Fruit fly (Drosophila melanogaster): ENCODE results near the gene Prx6a.

The Prx6a gene

dm6 chr2L:2872968-2873728 lies 4.9 kb downstream of the Prx6a start (continued):
- TF ChIP-seq zen2 (GFP tag; IDR thresholded peaks at IDR 0.05; ENCODE audit: partially characterized antibody) (no peak), fd96Cb (tag; optimal IDR thresholded peaks at IDR 0.05) (no peak), gce (GFP tag; IDR thresholded peaks at IDR 0.05) (no peak), stc (GFP tag; IDR thresholded peaks at IDR 0.05) (peak; percentile 42), CG12744 (GFP tag; optimal IDR thresholded peaks at IDR 0.05) (no peak), tio (GFP tag; optimal IDR thresholded peaks at IDR 0.05) (no peak), CG10267 (tag; optimal IDR thresholded peaks at IDR 0.05) (no peak), CG11247 (GFP tag; IDR thresholded peaks at IDR 0.05) (no peak), CG34376 (GFP tag; optimal IDR thresholded peaks at IDR 0.05) (no peak), Poxn (GFP tag; IDR thresholded peaks at IDR 0.05) (no peak), onecut (GFP tag; IDR thresholded peaks at IDR 0.05) (no peak), CG13123 (GFP tag; optimal IDR thresholded peaks at IDR 0.05) (no peak), ab (GFP tag; optimal IDR thresholded peaks at IDR 0.05) (no peak), CG3847 (GFP tag; IDR thresholded peaks at IDR 0.05) (peak; percentile 27; the same call in 1 of the 2 replicates), Max (GFP tag; optimal IDR thresholded peaks at IDR 0.05) (no peak), ems (GFP tag; optimal IDR thresholded peaks at IDR 0.05) (no peak), oc (tag; optimal IDR thresholded peaks at IDR 0.05) (no peak), CG8290 (GFP tag; optimal IDR thresholded peaks at IDR 0.05) (no peak), CG8290 (tag; optimal IDR thresholded peaks at IDR 0.05) (no peak), sc (optimal IDR thresholded peaks at IDR 0.05) (no peak), sc (GFP tag; optimal IDR thresholded peaks at IDR 0.05) (no peak), CG17612 (GFP tag; IDR thresholded peaks at IDR 0.05) (no peak), CG1529 (GFP tag; optimal IDR thresholded peaks at IDR 0.05) (no peak), CG12071 (GFP tag; optimal IDR thresholded peaks at IDR 0.05) (no peak), H2.0 (GFP tag; IDR thresholded peaks at IDR 0.05) (no peak), bsh (GFP tag; optimal IDR thresholded peaks at IDR 0.05) (no peak), Doc2 (GFP tag; IDR thresholded peaks at IDR 0.05) (no peak), CG7357 (GFP tag; IDR thresholded peaks at IDR 0.05) (no peak), klu (GFP tag; IDR thresholded peaks at IDR 0.05) (no peak), Dek (tag; optimal IDR thresholded peaks at IDR 0.05) (no peak), CG6765 (GFP tag; optimal IDR thresholded peaks at IDR 0.05) (no peak), E2f1 (GFP tag; IDR thresholded peaks at IDR 0.05) (no peak), CG17802 (tag; optimal IDR thresholded peaks at IDR 0.05) (no peak), Usf (GFP tag; optimal IDR thresholded peaks at IDR 0.05) (no peak), Lim3 (GFP tag; IDR thresholded peaks at IDR 0.05) (no peak), chm (GFP tag; IDR thresholded peaks at IDR 0.05) (0 out of 2 replicates have a peak, but pooled peaks have one; percentile 29), CG11696 (GFP tag; IDR thresholded peaks at IDR 0.05) (no peak), tgo (GFP tag; IDR thresholded peaks at IDR 0.05) (no peak), sens-2 (GFP tag; IDR thresholded peaks at IDR 0.05) (no peak), CG4730 (GFP tag; IDR thresholded peaks at IDR 0.05) (no peak), Pdp1 (GFP tag; optimal IDR thresholded peaks at IDR 0.05) (no peak), chn (GFP tag; optimal IDR thresholded peaks at IDR 0.05) (no peak), ATbp (GFP tag; optimal IDR thresholded peaks at IDR 0.05) (peak; percentile 7), maf-S (GFP tag; optimal IDR thresholded peaks at IDR 0.05) (no peak), D19B (GFP tag; optimal IDR thresholded peaks at IDR 0.05) (no peak), CG34422 (GFP tag; IDR thresholded peaks at IDR 0.05) (no peak), schlank (tag; optimal IDR thresholded peaks at IDR 0.05) (no peak), Kr (GFP tag; optimal IDR thresholded peaks at IDR 0.05) (no peak), peb (GFP tag; IDR thresholded peaks at IDR 0.05) (no peak), Sin3A (optimal IDR thresholded peaks at IDR 0.05) (no peak), CG3726 (GFP tag; IDR thresholded peaks at IDR 0.05) (no peak), HLH54F (GFP tag; optimal IDR thresholded peaks at IDR 0.05) (no peak)
